Worm (Caenorhabditis elegans) whole organism, late embryonic: Measurements from ENCODE around the gene oma-1.

Experiments used
- F13H6.1 ChIP-seq: sonication (generic microtip); optimal IDR thresholded peaks from 2 replicates; lab custom pipeline; 2016; ENCODE audit warnings: missing genetic modification characterization, missing compliant biosample characterization
- K09A11.1 ChIP-seq: sonication (generic microtip); optimal IDR thresholded peaks from 2 replicates; lab custom pipeline; 2017; ENCODE audit warnings: antibody characterized with exemption, mild to moderate bottlenecking, missing genetic modification characterization, missing compliant biosample characterization; ENCODE audit not compliant: insufficient read depth
- ahr-1 ChIP-seq: sonication (generic microtip); optimal IDR thresholded peaks from 2 replicates; lab custom pipeline; 2016; ENCODE audit warnings: missing genetic modification characterization, missing compliant biosample characterization
- ceh-14 ChIP-seq: sonication (generic microtip); optimal IDR thresholded peaks from 2 replicates; lab custom pipeline; 2016; ENCODE audit warnings: missing genotype, missing genetic modification characterization, missing compliant biosample characterization
- ceh-19 ChIP-seq: fragments of 200-800 bp; sonication (Bioruptor generic); optimal IDR thresholded peaks from 2 replicates; lab custom pipeline; 2018; ENCODE audit warnings: mild to moderate bottlenecking, missing genetic modification characterization, missing compliant biosample characterization
- ceh-2 ChIP-seq: sonication (generic microtip); optimal IDR thresholded peaks from 2 replicates; lab custom pipeline; 2016; ENCODE audit warnings: missing genotype, missing genetic modification characterization, missing compliant biosample characterization
- ceh-30 ChIP-seq: fragments of 150-350 bp; optimal IDR thresholded peaks from 2 replicates; lab custom pipeline; 2014; ENCODE audit warnings: missing biosample characterization, missing genetic modification characterization
- ceh-31 ChIP-seq: sonication (generic microtip); optimal IDR thresholded peaks from 2 replicates; lab custom pipeline; 2016; ENCODE audit warnings: missing genetic modification characterization, missing compliant biosample characterization
- ceh-34 ChIP-seq: sonication (generic microtip); optimal IDR thresholded peaks from 2 replicates; lab custom pipeline; 2016; ENCODE audit warnings: mild to moderate bottlenecking, missing genetic modification characterization, missing compliant biosample characterization
- ceh-48 ChIP-seq: sonication (generic microtip); optimal IDR thresholded peaks from 2 replicates; lab custom pipeline; 2016; ENCODE audit warnings: missing genetic modification characterization, inconsistent platforms, missing compliant biosample characterization
- ceh-6 ChIP-seq: fragments of 200-800 bp; sonication (Bioruptor generic); optimal IDR thresholded peaks from 2 replicates; lab custom pipeline; 2018; ENCODE audit warnings: mild to moderate bottlenecking, missing genetic modification characterization, missing compliant biosample characterization
- ceh-9 ChIP-seq: sonication (generic microtip); optimal IDR thresholded peaks from 2 replicates; lab custom pipeline; 2016; ENCODE audit warnings: mild to moderate bottlenecking, missing genetic modification characterization, inconsistent platforms, missing compliant biosample characterization
- dmd-4 ChIP-seq: sonication (generic microtip); optimal IDR thresholded peaks from 2 replicates; lab custom pipeline; 2016; ENCODE audit warnings: borderline replicate concordance, missing genetic modification characterization, missing compliant biosample characterization
- elt-2 ChIP-seq: sonication (generic microtip); optimal IDR thresholded peaks from 2 replicates; lab custom pipeline; 2016; ENCODE audit warnings: missing genetic modification reagents, missing genetic modification characterization, missing compliant biosample characterization
- fkh-6 ChIP-seq: sonication (generic microtip); optimal IDR thresholded peaks from 2 replicates; lab custom pipeline; 2016; ENCODE audit warnings: missing genetic modification characterization, missing compliant biosample characterization
- hlh-13 ChIP-seq: fragments of 200-800 bp; sonication (Bioruptor generic); optimal IDR thresholded peaks from 2 replicates; lab custom pipeline; 2018; ENCODE audit warnings: mild to moderate bottlenecking, missing genetic modification characterization, missing compliant biosample characterization
- hlh-30 ChIP-seq: sonication (generic microtip); optimal IDR thresholded peaks from 2 replicates; lab custom pipeline; 2017; ENCODE audit warnings: antibody characterized with exemption, missing genetic modification characterization, missing compliant biosample characterization; ENCODE audit not compliant: insufficient read depth
- nfya-1 ChIP-seq: sonication (generic microtip); optimal IDR thresholded peaks from 2 replicates; lab custom pipeline; 2017; ENCODE audit warnings: missing genetic modification characterization, mild to moderate bottlenecking, missing compliant biosample characterization, antibody characterized with exemption, moderate library complexity
- nhr-232 ChIP-seq: sonication (generic microtip); optimal IDR thresholded peaks from 2 replicates; lab custom pipeline; 2016; ENCODE audit warnings: missing genetic modification characterization, missing compliant biosample characterization
- npax-4 ChIP-seq: sonication (generic microtip); optimal IDR thresholded peaks from 2 replicates; lab custom pipeline; 2016; ENCODE audit warnings: missing genetic modification characterization, missing compliant biosample characterization
- pag-3 ChIP-seq: sonication (generic microtip); optimal IDR thresholded peaks from 2 replicates; lab custom pipeline; 2016; ENCODE audit warnings: missing compliant biosample characterization, missing genetic modification characterization, borderline replicate concordance
- pax-1 ChIP-seq: fragments of 150-350 bp; optimal IDR thresholded peaks from 2 replicates; lab custom pipeline; 2014; ENCODE audit warnings: missing biosample characterization, missing genetic modification characterization
- pqm-1 ChIP-seq: sonication (generic microtip); optimal IDR thresholded peaks from 2 replicates; lab custom pipeline; 2016; ENCODE audit warnings: missing genetic modification characterization, missing compliant biosample characterization
- pros-1 ChIP-seq: fragments of 150-350 bp; optimal IDR thresholded peaks from 2 replicates; lab custom pipeline; 2014; ENCODE audit warnings: missing biosample characterization, missing genetic modification reagents, missing genetic modification characterization
- sdc-2 ChIP-seq: sonication (generic microtip); optimal IDR thresholded peaks from 2 replicates; lab custom pipeline; 2016; ENCODE audit warnings: missing genotype, missing genetic modification characterization, missing compliant biosample characterization
- sox-2 ChIP-seq: fragments of 200-800 bp; sonication (Bioruptor generic); IDR thresholded peaks from 2 replicates; pipeline ENCODE4 v1.3.6; 2022; ENCODE audit warnings: missing genetic modification reagents, missing genetic modification characterization, missing compliant biosample characterization
- sox-4 ChIP-seq: sonication (generic microtip); optimal IDR thresholded peaks from 2 replicates; lab custom pipeline; 2017; ENCODE audit warnings: mild to moderate bottlenecking, missing genetic modification characterization, inconsistent platforms, missing compliant biosample characterization
- tbx-2 ChIP-seq: sonication (generic microtip); optimal IDR thresholded peaks from 2 replicates; lab custom pipeline; 2016; ENCODE audit warnings: missing genetic modification characterization, missing compliant biosample characterization
- tbx-7 ChIP-seq: sonication (generic microtip); optimal IDR thresholded peaks from 2 replicates; lab custom pipeline; 2016; ENCODE audit warnings: missing genotype, missing genetic modification characterization, missing compliant biosample characterization
- ttx-3 ChIP-seq: sonication (generic microtip); optimal IDR thresholded peaks from 2 replicates; lab custom pipeline; 2016; ENCODE audit warnings: missing genetic modification reagents, missing genetic modification characterization, missing compliant biosample characterization
- unc-55 ChIP-seq: sonication (generic microtip); optimal IDR thresholded peaks from 2 replicates; lab custom pipeline; 2017; ENCODE audit warnings: missing biosample characterization, missing genetic modification reagents, missing genetic modification characterization
- ztf-16 ChIP-seq: sonication (generic microtip); optimal IDR thresholded peaks from 2 replicates; lab custom pipeline; 2017; ENCODE audit warnings: missing genetic modification characterization, missing compliant biosample characterization

The oma-1 gene

DNA sequence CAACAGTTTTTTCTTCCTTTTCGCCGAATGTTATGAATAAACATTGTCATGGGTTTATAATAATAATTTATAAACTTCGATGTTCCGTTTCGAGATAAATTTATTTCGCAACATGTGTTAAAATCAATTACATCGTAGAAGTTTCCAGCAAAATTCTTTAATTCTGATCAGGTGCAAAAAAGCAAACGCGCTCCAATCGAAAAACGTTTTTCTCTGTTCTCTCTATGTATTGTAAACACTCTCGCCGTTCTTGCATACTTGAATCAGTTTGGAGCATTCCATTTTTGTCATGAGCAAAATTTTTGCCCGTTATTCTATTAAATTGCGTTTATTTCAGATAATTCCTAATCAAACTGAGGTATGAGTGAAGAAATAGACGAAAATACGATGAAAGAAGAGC is 5.0 kb downstream of the oma-1 start, which contains the start of gene rad-54.L2:
TSS of gene rad-54.L2 (plus strand) at position 332 of the 400 bp plus-strand sequence.
- TF ChIP-seq hlh-30 (peak; percentile 55), tbx-7 (no peak), ceh-31 (tag; lab: Kevin White, UChicago) (peak; percentile 40), ceh-19 (GFP tag; lab: Kevin White, UChicago) (no peak), ceh-30 (tag; lab: Kevin White, UChicago) (no peak), nhr-232 (tag; lab: Kevin White, UChicago) (no peak), ceh-14 (tag; lab: Kevin White, UChicago) (no peak), pax-1 (tag; lab: Kevin White, UChicago) (peak; percentile 46), unc-55 (peak; percentile 62), ttx-3 (tag; lab: Kevin White, UChicago) (no peak), nfya-1 (tag; lab: Kevin White, UChicago) (peak; percentile 0)

DNA sequence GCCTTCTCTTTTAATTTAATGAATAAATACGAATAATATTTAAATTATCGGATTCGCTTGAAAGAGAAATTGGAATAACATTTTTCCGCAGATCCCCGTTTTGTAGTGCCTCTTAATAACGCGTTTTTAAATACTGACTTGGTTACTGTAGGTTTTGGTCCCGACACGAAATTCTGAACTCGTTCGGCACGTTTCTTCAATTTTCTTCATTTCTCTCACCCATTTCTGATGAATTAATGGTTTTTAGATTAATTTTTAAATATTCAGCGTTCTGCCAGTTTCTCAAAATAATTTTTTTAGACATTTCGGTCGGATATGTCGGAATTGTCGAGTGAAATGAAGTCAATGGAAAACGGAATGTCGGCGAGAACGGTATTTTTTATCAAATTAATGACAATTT is 12.6 kb downstream of the oma-1 start, which contains the start of gene C27B7.5:
TSS of gene C27B7.5 (plus strand) at position 301 of the 400 bp plus-strand sequence.
- no peak for TF ChIP-seq nfya-1 (tag; lab: Kevin White, UChicago)
- no peak for TF ChIP-seq sdc-2
- no peak for TF ChIP-seq ceh-48
- no peak for TF ChIP-seq unc-55
- no peak for TF ChIP-seq elt-2 (tag; lab: Kevin White, UChicago)
- TF ChIP-seq, all 69 proteins: peak for 0

DNA sequence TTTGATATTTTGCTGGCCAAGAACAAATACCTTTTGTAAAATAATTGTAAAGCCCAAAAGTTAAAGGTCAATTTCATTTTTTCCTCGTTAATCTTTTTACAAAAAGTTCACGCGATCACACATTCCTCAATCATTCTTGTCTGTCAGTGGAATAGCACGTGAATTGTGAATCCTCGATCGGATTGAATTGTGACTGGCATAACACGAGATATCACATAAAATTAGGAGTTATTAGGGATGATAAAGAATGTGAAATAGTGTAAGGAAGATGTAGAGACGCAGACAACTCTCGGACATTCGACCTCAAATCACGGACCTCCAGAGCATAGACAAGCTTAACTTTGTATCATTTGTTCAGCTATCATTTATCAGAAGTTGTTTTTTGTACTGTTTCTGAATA is 17.4 kb downstream of the oma-1 start, which contains the start of gene C27B7.6:
TSS of gene C27B7.6 (minus strand) at position 182 of the 400 bp plus-strand sequence.
- TF ChIP-seq ceh-19 (GFP tag; lab: Kevin White, UChicago) (no peak), unc-55 (peak; percentile 69)
- TF ChIP-seq, all 69 proteins: peak for 1

DNA sequence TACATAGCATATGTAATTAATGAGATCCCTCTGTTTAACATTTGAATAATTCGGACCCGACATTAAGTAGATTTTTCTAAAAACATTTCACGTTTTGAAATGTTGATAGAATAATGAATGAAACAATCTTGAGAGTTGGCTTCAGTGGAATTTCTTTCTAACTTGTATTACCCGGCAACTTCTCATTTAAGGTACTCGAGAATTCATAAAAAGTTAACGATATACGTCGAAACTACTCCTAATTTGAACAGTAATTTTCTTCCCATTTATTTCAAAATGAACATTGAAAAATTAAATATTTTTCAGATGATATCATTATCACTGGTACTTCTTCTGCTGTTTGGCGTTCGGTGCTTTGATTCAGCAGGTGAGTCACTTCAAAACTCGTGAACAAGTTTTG is 18.0 kb downstream of the oma-1 start, which contains the start of gene C27B7.7:
TSS of gene C27B7.7 (plus strand) at position 301 of the 400 bp plus-strand sequence.
- no peak for TF ChIP-seq tbx-2 (tag; lab: Kevin White, UChicago)
- TF ChIP-seq, all 69 proteins: peak for 0

DNA sequence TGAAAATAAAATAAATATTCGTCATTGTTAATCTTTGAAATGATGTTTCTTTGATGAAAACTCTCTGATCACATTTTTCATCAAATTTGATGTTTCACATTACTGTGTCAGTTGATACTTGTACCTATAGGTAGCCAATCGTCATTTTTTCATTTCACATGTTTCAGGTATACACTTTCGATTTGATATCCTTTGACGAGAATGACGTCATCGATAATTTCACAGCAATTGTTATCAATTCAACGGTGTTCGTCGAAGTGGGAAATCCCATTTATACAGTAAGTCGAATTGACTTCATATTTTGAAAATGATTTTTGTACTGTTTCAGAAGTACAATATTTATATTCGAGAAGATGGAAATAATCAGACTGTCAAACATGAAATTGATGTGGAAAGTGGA is 25.4 kb downstream of the oma-1 start:
- TF ChIP-seq sox-4 (tag; lab: Kevin White, UChicago): no peak
- no peak for TF ChIP-seq nfya-1 (tag; lab: Kevin White, UChicago)
- TF ChIP-seq ceh-9 (tag; lab: Kevin White, UChicago): no peak
- TF ChIP-seq K09A11.1 (tag; lab: Kevin White, UChicago): no peak
- TF ChIP-seq ceh-2 (tag; lab: Kevin White, UChicago): no peak
- no peak for TF ChIP-seq pros-1 (tag; lab: Kevin White, UChicago)
- TF ChIP-seq hlh-13: no peak
- TF ChIP-seq dmd-4 (tag; lab: Kevin White, UChicago): no peak
- no peak for TF ChIP-seq ceh-6
- TF ChIP-seq ztf-16: no peak
- TF ChIP-seq tbx-7: no peak
- TF ChIP-seq F13H6.1 (tag; lab: Kevin White, UChicago): no peak
- TF ChIP-seq npax-4 (tag; lab: Kevin White, UChicago): no peak

DNA sequence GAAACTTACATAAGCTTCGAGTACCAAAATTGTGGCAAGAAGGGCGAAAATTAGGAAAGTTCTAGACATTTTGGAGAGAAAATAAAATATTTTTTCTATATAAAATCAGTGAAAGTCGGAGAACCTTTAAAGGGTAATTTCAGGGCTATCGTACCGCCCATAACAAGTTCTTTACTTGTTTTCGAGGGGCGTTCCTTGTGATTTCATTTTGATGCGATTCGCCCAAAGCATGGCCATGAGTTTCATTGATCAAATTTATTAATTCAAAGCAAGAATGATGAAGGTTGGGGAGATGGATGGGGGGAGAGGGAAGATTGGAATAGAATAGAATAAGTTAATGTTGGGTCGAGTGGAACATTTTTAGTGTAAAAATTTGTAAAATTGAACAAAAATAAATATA is 27.2 kb downstream of the oma-1 start, which contains the start of gene C27B7.9:
TSS of gene C27B7.9 (minus strand) at position 101 of the 400 bp plus-strand sequence.
- no peak for TF ChIP-seq ceh-30 (tag; lab: Kevin White, UChicago)
- TF ChIP-seq ahr-1 (tag; lab: Kevin White, UChicago): no peak
- TF ChIP-seq pag-3: no peak
- TF ChIP-seq ceh-34: no peak
- no peak for TF ChIP-seq hlh-30
- no peak for TF ChIP-seq tbx-7
- no peak for TF ChIP-seq sox-2 (GFP tag; lab: Robert Waterston, UW)
- no peak for TF ChIP-seq ceh-31 (tag; lab: Kevin White, UChicago)
- no peak for TF ChIP-seq fkh-6
- TF ChIP-seq ceh-9 (tag; lab: Kevin White, UChicago): no peak
- TF ChIP-seq unc-55: no peak
- no peak for TF ChIP-seq ceh-14 (tag; lab: Kevin White, UChicago)
- no peak for TF ChIP-seq pqm-1
- TF ChIP-seq, all 69 proteins: peak for 0
